Fruit fly (Drosophila melanogaster) whole organism, prepupa: ENCODE measurements around the gene Mdh2.

Experiments used
- Blimp-1 ChIP-seq: fragments of 200-800 bp; sonication (Bioruptor generic); optimal IDR thresholded peaks from 3 replicates; lab custom pipeline; 2017; ENCODE audit warnings: missing biosample characterization, missing genetic modification characterization, mild to moderate bottlenecking, moderate library complexity, missing genetic modification reagents
- CG11294 ChIP-seq: fragments of 200-800 bp; sonication (Bioruptor generic); IDR thresholded peaks from 2 replicates; pipeline ENCODE4 v1.3.6; 2022; ENCODE audit warnings: missing biosample characterization, missing genetic modification characterization
- CG31627 ChIP-seq: fragments of 200-800 bp; sonication (Bioruptor generic); optimal IDR thresholded peaks from 3 replicates; lab custom pipeline; 2016; ENCODE audit warnings: missing biosample characterization, missing genetic modification characterization
- CG8632 ChIP-seq: fragments of 200-800 bp; sonication (Bioruptor generic); optimal IDR thresholded peaks from 3 replicates; lab custom pipeline; 2016; ENCODE audit warnings: missing biosample characterization, missing genetic modification characterization
- Eip93F ChIP-seq: fragments of 200-800 bp; sonication (Bioruptor generic); optimal IDR thresholded peaks from 2 replicates; lab custom pipeline; 2016; ENCODE audit warnings: missing biosample characterization, mild to moderate bottlenecking, missing genetic modification characterization
- Ets96B ChIP-seq: fragments of 200-800 bp; optimal IDR thresholded peaks from 2 replicates; lab custom pipeline; 2019; ENCODE audit warnings: missing biosample characterization, mild to moderate bottlenecking, missing genetic modification characterization, moderate library complexity
- Gug ChIP-seq: fragments of 200-800 bp; sonication (Bioruptor generic); IDR thresholded peaks from 2 replicates; pipeline ENCODE4 v1.3.6; 2022; ENCODE audit warnings: missing biosample characterization, missing genetic modification characterization
- Hr39 ChIP-seq: fragments of 200-800 bp; sonication (Bioruptor generic); optimal IDR thresholded peaks from 2 replicates; lab custom pipeline; 2016; ENCODE audit warnings: missing biosample characterization, missing genetic modification characterization
- OdsH ChIP-seq: fragments of 200-800 bp; sonication (Bioruptor generic); optimal IDR thresholded peaks from 3 replicates; lab custom pipeline; 2016; ENCODE audit warnings: missing biosample characterization, missing genetic modification characterization
- Smox ChIP-seq: fragments of 200-800 bp; sonication (Bioruptor generic); optimal IDR thresholded peaks from 3 replicates; lab custom pipeline; 2016; ENCODE audit warnings: missing biosample characterization, missing genetic modification characterization
- Sox102F ChIP-seq: fragments of 200-800 bp; sonication (Bioruptor generic); optimal IDR thresholded peaks from 2 replicates; lab custom pipeline; 2016; ENCODE audit warnings: missing biosample characterization, mild to moderate bottlenecking, missing genetic modification characterization
- esn ChIP-seq: fragments of 200-800 bp; sonication (Bioruptor generic); optimal IDR thresholded peaks from 2 replicates; lab custom pipeline; 2016; ENCODE audit warnings: missing biosample characterization, mild to moderate bottlenecking, missing genetic modification characterization, moderate library complexity
- fkh ChIP-seq: fragments of 200-800 bp; sonication (Bioruptor generic); optimal IDR thresholded peaks from 3 replicates; lab custom pipeline; 2017; ENCODE audit warnings: missing biosample characterization, mild to moderate bottlenecking, missing genetic modification characterization, moderate library complexity
- net ChIP-seq: fragments of 200-800 bp; sonication (Bioruptor generic); optimal IDR thresholded peaks from 3 replicates; lab custom pipeline; 2016; ENCODE audit warnings: missing biosample characterization, missing genetic modification characterization

DNA sequence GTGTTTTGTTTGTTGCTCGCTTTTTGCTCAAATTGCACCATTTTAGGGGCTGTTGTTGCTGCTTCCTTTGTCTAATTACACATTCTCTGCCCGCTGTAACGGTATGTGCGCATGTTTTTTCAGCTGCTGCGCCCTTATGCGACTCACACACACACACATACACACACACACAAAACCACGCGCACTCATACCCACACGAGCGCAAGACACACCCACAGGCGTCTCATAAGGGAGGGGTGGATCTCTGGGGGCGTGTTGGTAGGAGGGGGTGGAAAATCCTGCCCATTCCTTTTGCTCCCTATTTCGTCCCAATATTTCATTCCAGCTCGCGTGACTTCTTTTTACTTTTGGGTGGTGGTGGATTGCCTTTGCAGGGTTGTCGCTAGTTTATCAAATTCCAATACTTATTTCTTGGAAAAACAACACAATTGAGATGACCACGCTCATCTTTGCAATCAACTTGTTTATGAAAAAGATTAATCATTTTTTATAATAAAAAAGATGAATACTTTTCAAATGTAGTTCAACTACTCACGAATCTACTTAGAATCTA, 18.9 kb downstream of the Mdh2 start:
- TF ChIP-seq fkh (GFP tag; lab: Kevin White, UChicago) (no peak), CG8632 (GFP tag; lab: Kevin White, UChicago) (no peak), net (no peak), Blimp-1 (GFP tag; lab: Kevin White, UChicago) (no peak), Smox (GFP tag; lab: Kevin White, UChicago) (no peak), OdsH (GFP tag; lab: Kevin White, UChicago) (no peak), Hr39 (no peak), Gug (GFP tag; lab: Robert Waterston, UW) (no peak), Eip93F (no peak), Ets96B (no peak), CG11294 (GFP tag; lab: Robert Waterston, UW) (no peak), esn (GFP tag; lab: Kevin White, UChicago) (no peak), Sox102F (GFP tag; lab: Kevin White, UChicago) (no peak), CG31627 (GFP tag; lab: Kevin White, UChicago) (no peak)
